Fruit fly (Drosophila melanogaster) whole organism, embryonic: ENCODE results near the gene Arp2.
A peak's percentile ranks its signal among the peaks of the same experiment; 100 is the strongest.

Experiments
- Antp ChIP-seq: fragments of 200-800 bp; sonication (Bioruptor generic); optimal IDR thresholded peaks from 3 replicates; lab custom pipeline; 2016; ENCODE audit warnings: missing biosample characterization, missing genetic modification characterization
- Awh ChIP-seq: fragments of 200-800 bp; sonication (Bioruptor generic); IDR thresholded peaks from 2 replicates; pipeline ENCODE4, ENCODE4 v1.3.6; 2022; ENCODE audit warnings: missing biosample characterization, missing genetic modification characterization
- CG12659 ChIP-seq: fragments of 200-800 bp; sonication (Bioruptor generic); optimal IDR thresholded peaks from 3 replicates; lab custom pipeline; 2017; ENCODE audit warnings: mild to moderate bottlenecking, missing biosample characterization, missing genetic modification reagents, missing genetic modification characterization
- CG12769 ChIP-seq: fragments of 200-800 bp; sonication (Bioruptor generic); optimal IDR thresholded peaks from 2 replicates; lab custom pipeline; 2019; ENCODE audit warnings: missing biosample characterization, mild to moderate bottlenecking, missing genetic modification characterization, moderate library complexity
- CG13894 ChIP-seq: fragments of 200-800 bp; sonication (Bioruptor generic); optimal IDR thresholded peaks from 3 replicates; lab custom pipeline; 2018; ENCODE audit warnings: missing biosample characterization, mild to moderate bottlenecking, missing genetic modification characterization, moderate library complexity
- CG17186 ChIP-seq: fragments of 200-800 bp; sonication (Bioruptor generic); optimal IDR thresholded peaks from 3 replicates; lab custom pipeline; 2017; ENCODE audit warnings: missing biosample characterization, missing genetic modification reagents, missing genetic modification characterization
- CG17568 ChIP-seq: fragments of 200-800 bp; sonication (Bioruptor generic); optimal IDR thresholded peaks from 2 replicates; lab custom pipeline; 2018; ENCODE audit warnings: missing biosample characterization, mild to moderate bottlenecking, missing genetic modification characterization, moderate library complexity
- CG2116 ChIP-seq: fragments of 200-800 bp; sonication (Bioruptor generic); optimal IDR thresholded peaks from 3 replicates; lab custom pipeline; 2018; ENCODE audit warnings: missing biosample characterization, mild to moderate bottlenecking, missing genetic modification characterization
- CG2889 ChIP-seq: fragments of 200-800 bp; sonication (Bioruptor generic); IDR thresholded peaks from 3 replicates; pipeline ENCODE4 v1.3.6; 2022; ENCODE audit warnings: missing biosample characterization, missing genetic modification characterization
- CG31365 ChIP-seq: fragments of 200-800 bp; sonication (Bioruptor generic); optimal IDR thresholded peaks from 2 replicates; lab custom pipeline; 2018; ENCODE audit warnings: missing biosample characterization, mild to moderate bottlenecking, missing genetic modification characterization
- CG33557 ChIP-seq: fragments of 200-800 bp; sonication (Bioruptor generic); optimal IDR thresholded peaks from 2 replicates; lab custom pipeline; 2019; ENCODE audit warnings: missing biosample characterization, mild to moderate bottlenecking, missing genetic modification characterization, moderate library complexity
- CG3838 ChIP-seq: fragments of 200-800 bp; sonication (Bioruptor generic); optimal IDR thresholded peaks from 3 replicates; lab custom pipeline; 2016; ENCODE audit warnings: missing biosample characterization, missing genetic modification characterization
- CG3847 ChIP-seq: fragments of 200-800 bp; sonication (Bioruptor generic); IDR thresholded peaks from 2 replicates; pipeline ENCODE4 v1.3.6; 2022; ENCODE audit warnings: missing biosample characterization, missing genetic modification characterization
- CG6175 ChIP-seq: fragments of 200-800 bp; sonication (Bioruptor generic); IDR thresholded peaks from 3 replicates; pipeline ENCODE4 v1.3.6; 2022; ENCODE audit warnings: missing biosample characterization, missing genetic modification characterization
- CG6254 ChIP-seq: fragments of 200-800 bp; sonication (Bioruptor generic); optimal IDR thresholded peaks from 3 replicates; lab custom pipeline; 2017; ENCODE audit warnings: mild to moderate bottlenecking, missing biosample characterization, missing genetic modification reagents, missing genetic modification characterization
- CG6654 ChIP-seq: fragments of 200-800 bp; sonication (Bioruptor generic); optimal IDR thresholded peaks from 2 replicates; lab custom pipeline; 2017; ENCODE audit warnings: missing biosample characterization, mild to moderate bottlenecking, missing genetic modification characterization
- CG7745 ChIP-seq: fragments of 200-800 bp; sonication (Bioruptor generic); optimal IDR thresholded peaks from 2 replicates; lab custom pipeline; 2018; ENCODE audit warnings: missing biosample characterization, mild to moderate bottlenecking, missing genetic modification characterization, moderate library complexity
- CG7786 ChIP-seq: fragments of 200-800 bp; sonication (Bioruptor generic); optimal IDR thresholded peaks from 2 replicates; lab custom pipeline; 2016; ENCODE audit warnings: missing biosample characterization, missing genetic modification characterization
- CG7987 ChIP-seq: fragments of 200-800 bp; sonication (Bioruptor generic); optimal IDR thresholded peaks from 2 replicates; lab custom pipeline; 2018; ENCODE audit warnings: missing biosample characterization, mild to moderate bottlenecking, missing genetic modification characterization, moderate library complexity
- CG9817 ChIP-seq: fragments of 200-800 bp; sonication (Bioruptor generic); optimal IDR thresholded peaks from 2 replicates; lab custom pipeline; 2018; ENCODE audit warnings: missing biosample characterization, mild to moderate bottlenecking, missing genetic modification characterization, moderate library complexity
- Doc2 ChIP-seq: fragments of 200-800 bp; sonication (Bioruptor generic); IDR thresholded peaks from 2 replicates; pipeline ENCODE4 v1.3.6; 2022; ENCODE audit warnings: missing biosample characterization, missing genetic modification characterization
- Ets97D ChIP-seq: fragments of 200-800 bp; sonication (Bioruptor generic); optimal IDR thresholded peaks from 3 replicates; lab custom pipeline; 2016; ENCODE audit warnings: missing biosample characterization, missing genetic modification characterization
- GATAe ChIP-seq: fragments of 200-800 bp; sonication (Bioruptor generic); conservative IDR thresholded peaks from 2 replicates; pipeline ENCODE4 v1.3.6; 2022; ENCODE audit warnings: missing biosample characterization, missing genetic modification characterization
- HLH4C ChIP-seq: fragments of 200-800 bp; sonication (Bioruptor generic); IDR thresholded peaks from 3 replicates; pipeline ENCODE4 v1.3.6; 2022; ENCODE audit warnings: missing biosample characterization, missing genetic modification characterization; ENCODE audit not compliant: partially characterized antibody
- HmgZ ChIP-seq: fragments of 200-800 bp; sonication (Bioruptor generic); optimal IDR thresholded peaks from 2 replicates; lab custom pipeline; 2018; ENCODE audit warnings: missing biosample characterization, mild to moderate bottlenecking, missing genetic modification characterization
- Hr3 ChIP-seq: fragments of 200-800 bp; sonication (Bioruptor generic); optimal IDR thresholded peaks from 3 replicates; lab custom pipeline; 2016; ENCODE audit warnings: missing biosample characterization, missing genetic modification characterization
- Hsf ChIP-seq: fragments of 200-800 bp; sonication (Bioruptor generic); optimal IDR thresholded peaks from 3 replicates; lab custom pipeline; 2016; ENCODE audit warnings: missing biosample characterization, missing genetic modification characterization
- Nf-YA ChIP-seq: fragments of 200-800 bp; sonication (Bioruptor generic); IDR thresholded peaks from 2 replicates; pipeline ENCODE4 v1.3.6; 2022; ENCODE audit warnings: missing biosample characterization, missing genetic modification characterization
- Nf-YC ChIP-seq: fragments of 200-800 bp; optimal IDR thresholded peaks from 3 replicates; lab custom pipeline; 2019; ENCODE audit warnings: missing biosample characterization, mild to moderate bottlenecking, missing genetic modification characterization, moderate library complexity
- Pdp1 ChIP-seq, 2 experiments: fragments of 200-800 bp; sonication (Bioruptor generic); optimal IDR thresholded peaks; 3 replicates each; lab custom pipeline; 2016; ENCODE audit warnings: missing biosample characterization in 2 of 2, missing genetic modification characterization in 2 of 2, mild to moderate bottlenecking in 1 of 2, moderate library complexity in 1 of 2
- Sox102F ChIP-seq: fragments of 200-800 bp; sonication (Bioruptor generic); optimal IDR thresholded peaks from 2 replicates; lab custom pipeline; 2018; ENCODE audit warnings: missing biosample characterization, mild to moderate bottlenecking, missing genetic modification characterization, moderate library complexity
- Xbp1 ChIP-seq: fragments of 200-800 bp; sonication (Bioruptor generic); optimal IDR thresholded peaks from 3 replicates; lab custom pipeline; 2016; ENCODE audit warnings: missing biosample characterization, mild to moderate bottlenecking, missing genetic modification characterization
- ash1 ChIP-seq: fragments of 200-800 bp; sonication (Bioruptor generic); optimal IDR thresholded peaks from 2 replicates; lab custom pipeline; 2018; ENCODE audit warnings: missing biosample characterization, mild to moderate bottlenecking, missing genetic modification characterization
- ci ChIP-seq: fragments of 200-800 bp; sonication (Bioruptor generic); IDR thresholded peaks from 3 replicates; pipeline ENCODE4 v1.3.6; 2022; ENCODE audit warnings: missing biosample characterization, missing genetic modification characterization
- dmrt11E ChIP-seq: fragments of 200-800 bp; sonication (Bioruptor generic); optimal IDR thresholded peaks from 3 replicates; lab custom pipeline; 2018; ENCODE audit warnings: missing biosample characterization, mild to moderate bottlenecking, missing genetic modification characterization, moderate library complexity
- emc ChIP-seq: fragments of 200-800 bp; sonication (Bioruptor generic); optimal IDR thresholded peaks from 2 replicates; lab custom pipeline; 2016; ENCODE audit warnings: missing biosample characterization, missing genetic modification characterization
- fd64A ChIP-seq: fragments of 200-800 bp; sonication (Bioruptor generic); optimal IDR thresholded peaks from 3 replicates; lab custom pipeline; 2018; ENCODE audit warnings: missing biosample characterization, mild to moderate bottlenecking, missing genetic modification characterization
- grn ChIP-seq: fragments of 200-800 bp; sonication (Bioruptor generic); optimal IDR thresholded peaks from 3 replicates; lab custom pipeline; 2017; ENCODE audit warnings: missing biosample characterization, missing genetic modification characterization
- gro ChIP-seq: fragments of 200-800 bp; sonication (Bioruptor generic); optimal IDR thresholded peaks from 2 replicates; lab custom pipeline; 2016; ENCODE audit warnings: missing biosample characterization, missing genetic modification characterization
- ham ChIP-seq: fragments of 200-800 bp; sonication (Bioruptor generic); IDR thresholded peaks from 2 replicates; pipeline ENCODE4 v1.3.6; 2022; ENCODE audit warnings: missing biosample characterization, missing genetic modification characterization
- jing ChIP-seq: fragments of 200-800 bp; sonication (Bioruptor generic); optimal IDR thresholded peaks from 2 replicates; lab custom pipeline; 2018; ENCODE audit warnings: missing biosample characterization, mild to moderate bottlenecking, missing genetic modification characterization
- p53 ChIP-seq: fragments of 200-800 bp; sonication (Bioruptor generic); optimal IDR thresholded peaks from 2 replicates; lab custom pipeline; 2016; ENCODE audit warnings: missing biosample characterization, missing genetic modification characterization
- ranshi ChIP-seq: fragments of 200-800 bp; sonication (Bioruptor generic); IDR thresholded peaks from 2 replicates; pipeline ENCODE4 v1.3.6; 2022; ENCODE audit warnings: missing biosample characterization, missing genetic modification characterization
- sc ChIP-seq, 3 experiments: fragments of >200 bp in 2 of 3; fragments of 200-800 bp in 1 of 3; sonication (Bioruptor generic) in 1 of 3; optimal IDR thresholded peaks; 2 replicates in 2 of 3; 3 replicates in 1 of 3; lab custom pipeline; 2017; ENCODE audit warnings: mild to moderate bottlenecking in 1 of 3, missing biosample characterization in 1 of 3, missing genetic modification characterization in 1 of 3, missing genetic modification reagents in 1 of 3
- so ChIP-seq: fragments of 200-800 bp; sonication (Bioruptor generic); IDR thresholded peaks from 3 replicates; pipeline ENCODE4 v1.3.6; 2022; ENCODE audit warnings: missing biosample characterization, missing genetic modification characterization
- tgo ChIP-seq: fragments of 200-800 bp; sonication (Bioruptor generic); IDR thresholded peaks from 3 replicates; pipeline ENCODE4 v1.3.6; 2022; ENCODE audit warnings: missing biosample characterization, missing genetic modification characterization
- trem ChIP-seq: fragments of 200-800 bp; optimal IDR thresholded peaks from 3 replicates; lab custom pipeline; 2019; ENCODE audit warnings: missing biosample characterization, mild to moderate bottlenecking, missing genetic modification characterization, moderate library complexity
- unc-4 ChIP-seq: fragments of 200-800 bp; sonication (Bioruptor generic); IDR thresholded peaks from 2 replicates; pipeline ENCODE4 v1.3.6; 2022; ENCODE audit warnings: missing biosample characterization, missing genetic modification characterization; ENCODE audit not compliant: partially characterized antibody
- wek ChIP-seq: fragments of 200-800 bp; sonication (Bioruptor generic); optimal IDR thresholded peaks from 3 replicates; lab custom pipeline; 2018; ENCODE audit warnings: missing biosample characterization, mild to moderate bottlenecking, missing genetic modification characterization, moderate library complexity
- yki ChIP-seq: fragments of >200 bp; optimal IDR thresholded peaks from 3 replicates; lab custom pipeline; 2018

Gene Arp2

dm6 chrX:16552567-16552966 is 1.2 kb downstream of the Arp2 start (continued):
- TF ChIP-seq CG7786 (GFP tag; lab: Kevin White, UChicago) (peak; percentile 61), CG12769 (peak; percentile 71), Antp (peak; percentile 52), Pdp1 (GFP tag; optimal IDR thresholded peaks at IDR 0.05; lab: Kevin White, UChicago) (peak in 1 of 2 experiments; percentile 50), unc-4 (no peak), HmgZ (peak; percentile 83), Ets97D (GFP tag; lab: Kevin White, UChicago) (no peak), CG7745 (peak; percentile 25), Doc2 (no peak), CG9817 (peak; percentile 53), grn (GFP tag; lab: Kevin White, UChicago) (peak; percentile 95), Sox102F (GFP tag; lab: Kevin White, UChicago) (peak; percentile 87), HLH4C (GFP tag; lab: Robert Waterston, UW) (no peak), CG6254 (peak; percentile 73), Xbp1 (GFP tag; lab: Kevin White, UChicago) (peak; percentile 81), sc (optimal IDR thresholded peaks at IDR 0.05; lab: Kevin White, UChicago) (no peak), sc (GFP tag; optimal IDR thresholded peaks at IDR 0.05; lab: Kevin White, UChicago) (peak; percentile 74), dmrt11E (tag; lab: Kevin White, UChicago) (peak; percentile 81), Hr3 (GFP tag; lab: Kevin White, UChicago) (peak; percentile 31), ci (GFP tag; lab: Robert Waterston, UW) (peak; percentile 87), CG6654 (GFP tag; lab: Kevin White, UChicago) (peak; percentile 63), tgo (GFP tag; lab: Robert Waterston, UW) (peak; percentile 69), wek (GFP tag; lab: Kevin White, UChicago) (peak; percentile 55), CG2116 (peak; percentile 51), Nf-YC (tag; lab: Kevin White, UChicago) (peak; percentile 54), Hsf (GFP tag; lab: Kevin White, UChicago) (peak; percentile 65), p53 (no peak), CG31365 (tag; lab: Kevin White, UChicago) (no peak), ranshi (peak; percentile 79; the same call in 1 of the 2 replicates), CG17186 (peak; percentile 8), ham (GFP tag; lab: Robert Waterston, UW) (peak; percentile 24; the same call in 1 of the 2 replicates), GATAe (GFP tag; lab: Robert Waterston, UW) (peak; percentile 73; the same call in 1 of the 2 replicates), Nf-YA (GFP tag; lab: Robert Waterston, UW) (peak; percentile 27; the same call in 1 of the 2 replicates), emc (GFP tag; lab: Kevin White, UChicago) (no peak), fd64A (GFP tag; lab: Kevin White, UChicago) (no peak), CG33557 (no peak), trem (tag; lab: Kevin White, UChicago) (peak; percentile 66), so (GFP tag; lab: Robert Waterston, UW) (no peak), Awh (GFP tag; lab: Robert Waterston, UW) (0 out of 2 replicates have a peak, but pooled peaks have one; percentile 40), jing (GFP tag; lab: Kevin White, UChicago) (peak; percentile 60), CG3838 (peak; percentile 42), CG7987 (peak; percentile 38), CG13894 (peak; percentile 25), CG2889 (GFP tag; lab: Robert Waterston, UW) (0 out of 3 replicates have a peak, but pooled peaks have one; percentile 19), CG6175 (GFP tag; lab: Robert Waterston, UW) (no peak), yki (lab: Kevin White, UChicago) (no peak), CG3847 (GFP tag; lab: Robert Waterston, UW) (peak; percentile 68), ash1 (GFP tag; lab: Kevin White, UChicago) (peak; percentile 2), gro (peak; percentile 72), CG17568 (GFP tag; lab: Kevin White, UChicago) (peak; percentile 83), CG12659 (GFP tag; lab: Kevin White, UChicago) (peak; percentile 81)
